Fruit fly (Drosophila melanogaster): Measurements from ENCODE around the gene Mnat9.

- TF ChIP-seq Sin3A (optimal IDR thresholded peaks at IDR 0.05) (no peak), insv (optimal IDR thresholded peaks at IDR 0.05) (no peak), psq (optimal IDR thresholded peaks at IDR 0.05) (no peak), Myc (optimal IDR thresholded peaks at IDR 0.05) (no peak)
Observed at dm6 chr3R:31605117-31605432, 10.9 kb downstream of the Mnat9 start.

All from Kc167 (cell line).